Fruit fly (Drosophila melanogaster): ENCODE results near the gene sas.

sas gene

DNA sequence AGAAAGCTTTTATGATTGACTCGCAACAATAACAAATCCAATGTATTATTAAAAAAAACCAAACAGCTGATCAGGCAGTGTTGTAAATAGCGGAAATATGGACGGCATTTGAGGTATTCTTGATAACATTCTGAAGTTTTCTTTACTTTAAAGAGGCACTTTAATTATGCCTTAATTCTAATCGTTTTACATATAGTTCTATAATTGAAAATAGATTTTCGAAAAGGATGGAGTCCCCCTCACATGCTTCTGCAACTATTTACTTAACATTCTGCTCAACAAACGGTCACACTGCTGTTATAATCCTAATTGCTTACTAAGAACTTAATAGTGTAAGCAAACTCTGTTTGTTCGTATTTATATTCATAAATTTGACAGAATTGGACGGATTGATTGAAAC is 34.6 kb upstream of the sas start, which contains the start of gene CG10068 (continued):
- TF ChIP-seq YL-1 (GFP tag; optimal IDR thresholded peaks at IDR 0.05): peak; percentile 49
- peak; percentile 91 for TF ChIP-seq sim (GFP tag; IDR thresholded peaks at IDR 0.05)
- TF ChIP-seq btn (GFP tag; optimal IDR thresholded peaks at IDR 0.05): peak; percentile 85
- TF ChIP-seq CG3995 (GFP tag; optimal IDR thresholded peaks at IDR 0.05): peak; percentile 44
- peak; percentile 91 for TF ChIP-seq phol (tag; optimal IDR thresholded peaks at IDR 0.05)
- no peak for TF ChIP-seq ham (GFP tag; IDR thresholded peaks at IDR 0.05)
- TF ChIP-seq tll (GFP tag; optimal IDR thresholded peaks at IDR 0.05): peak in 1 of 2 experiments; percentile 80
- TF ChIP-seq zen (tag; optimal IDR thresholded peaks at IDR 0.05): peak; percentile 98
- TF ChIP-seq CG18011 (GFP tag; optimal IDR thresholded peaks at IDR 0.05): peak; percentile 77
- peak; percentile 81 for TF ChIP-seq shn (GFP tag; optimal IDR thresholded peaks at IDR 0.05)
- TF ChIP-seq wek (GFP tag; optimal IDR thresholded peaks at IDR 0.05): peak; percentile 99
- TF ChIP-seq h (optimal IDR thresholded peaks at IDR 0.05): no peak
- TF ChIP-seq CG12155 (GFP tag; optimal IDR thresholded peaks at IDR 0.05): peak; percentile 85
- peak; percentile 43 for TF ChIP-seq ac (GFP tag; optimal IDR thresholded peaks at IDR 0.05)
- peak; percentile 74 for TF ChIP-seq CG6813 (GFP tag; optimal IDR thresholded peaks at IDR 0.05)
- TF ChIP-seq ap (GFP tag; IDR thresholded peaks at IDR 0.05): peak; percentile 85
- TF ChIP-seq CG3407 (GFP tag; optimal IDR thresholded peaks at IDR 0.05): peak; percentile 79
- TF ChIP-seq zf30C (GFP tag; optimal IDR thresholded peaks at IDR 0.05): peak; percentile 18
- peak; percentile 72 for TF ChIP-seq jing (GFP tag; optimal IDR thresholded peaks at IDR 0.05)
- TF ChIP-seq H2.0 (GFP tag; IDR thresholded peaks at IDR 0.05): peak; percentile 92
- peak; percentile 62 for TF ChIP-seq Drgx (GFP tag; IDR thresholded peaks at IDR 0.05)
- peak; percentile 72 for TF ChIP-seq sug (tag; optimal IDR thresholded peaks at IDR 0.05)
- peak; percentile 66 for TF ChIP-seq twi (tag; optimal IDR thresholded peaks at IDR 0.05)
- peak; percentile 25 for TF ChIP-seq Dp (GFP tag; optimal IDR thresholded peaks at IDR 0.05)
- peak; percentile 75 for TF ChIP-seq CG17568 (GFP tag; optimal IDR thresholded peaks at IDR 0.05)
- TF ChIP-seq onecut (GFP tag; IDR thresholded peaks at IDR 0.05): peak; percentile 80
- peak; percentile 87 for TF ChIP-seq Side (GFP tag; optimal IDR thresholded peaks at IDR 0.05)
- peak; percentile 78 for TF ChIP-seq B-H2 (GFP tag; optimal IDR thresholded peaks at IDR 0.05)
- peak; percentile 82 for TF ChIP-seq Meics (GFP tag; optimal IDR thresholded peaks at IDR 0.05)
- peak; percentile 20 for TF ChIP-seq CG15479 (GFP tag; optimal IDR thresholded peaks at IDR 0.05)
- peak; percentile 91 for TF ChIP-seq Elba2 (GFP tag; optimal IDR thresholded peaks at IDR 0.05)
- TF ChIP-seq caup (GFP tag; optimal IDR thresholded peaks at IDR 0.05; ENCODE audit: severe bottlenecking): peak; percentile 88
- peak; percentile 89 for TF ChIP-seq CG8765 (GFP tag; IDR thresholded peaks at IDR 0.05)
- TF ChIP-seq pho (GFP tag; optimal IDR thresholded peaks at IDR 0.05): peak; percentile 84
- TF ChIP-seq sd (tag; optimal IDR thresholded peaks at IDR 0.05): peak; percentile 55
- TF ChIP-seq nom (GFP tag; optimal IDR thresholded peaks at IDR 0.05): peak; percentile 63
- TF ChIP-seq CG34224 (GFP tag; IDR thresholded peaks at IDR 0.05; ENCODE audit: partially characterized antibody): peak; percentile 48; the same call in 2 of the 3 replicates
- peak; percentile 52 for TF ChIP-seq luna (GFP tag; optimal IDR thresholded peaks at IDR 0.05)
- TF ChIP-seq bowl (GFP tag; IDR thresholded peaks at IDR 0.05): peak; percentile 87
- peak; percentile 90 for TF ChIP-seq Ptx1 (GFP tag; IDR thresholded peaks at IDR 0.05)
- TF ChIP-seq CG31441 (GFP tag; IDR thresholded peaks at IDR 0.05): peak; percentile 88
- peak; percentile 73; the same call in 2 of the 4 replicates for TF ChIP-seq Gug (GFP tag; IDR thresholded peaks at IDR 0.05)
- peak; percentile 55 for TF ChIP-seq p53 (GFP tag; optimal IDR thresholded peaks at IDR 0.05)
- TF ChIP-seq Kr (GFP tag; optimal IDR thresholded peaks at IDR 0.05): no peak
- no peak; the same call in 1 of the 2 replicates for TF ChIP-seq CG6272 (GFP tag; IDR thresholded peaks at IDR 0.05)
- TF ChIP-seq MESR4 (GFP tag; optimal IDR thresholded peaks at IDR 0.05): peak; percentile 41
- 0 out of 3 replicates have a peak, but pooled peaks have one; percentile 6 for TF ChIP-seq zen2 (GFP tag; IDR thresholded peaks at IDR 0.05; ENCODE audit: partially characterized antibody)
- TF ChIP-seq CG6683 (GFP tag; optimal IDR thresholded peaks at IDR 0.05): peak; percentile 71
- 0 out of 2 replicates have a peak, but pooled peaks have one; percentile 27 for TF ChIP-seq unc-4 (GFP tag; IDR thresholded peaks at IDR 0.05; ENCODE audit: partially characterized antibody)
- TF ChIP-seq seq (GFP tag; IDR thresholded peaks at IDR 0.05): peak; percentile 91

Measured in whole organism, embryonic.